Fruit fly (Drosophila melanogaster) whole organism, embryonic: ENCODE results near the gene CG11164.
A peak's percentile ranks its signal among the peaks of the same experiment; 100 is the strongest.

Experiments
- B-H1 ChIP-seq: fragments of 200-800 bp; sonication (Bioruptor generic); IDR thresholded peaks from 3 replicates; pipeline ENCODE4 v1.3.6; 2022; ENCODE audit warnings: missing biosample characterization, missing genetic modification characterization
- CG10321 ChIP-seq: fragments of 200-800 bp; sonication (Bioruptor generic); IDR thresholded peaks from 2 replicates; pipeline ENCODE4 v1.3.6; 2022; ENCODE audit warnings: missing biosample characterization, missing genetic modification characterization
- CG10366 ChIP-seq: fragments of 200-800 bp; sonication (Bioruptor generic); IDR thresholded peaks from 2 replicates; pipeline ENCODE4 v1.3.6; 2022; ENCODE audit warnings: missing biosample characterization, missing genetic modification characterization
- CG10654 ChIP-seq: fragments of 200-800 bp; sonication (Bioruptor generic); optimal IDR thresholded peaks from 2 replicates; lab custom pipeline; 2016; ENCODE audit warnings: missing biosample characterization, missing genetic modification characterization
- CG12769 ChIP-seq: fragments of 200-800 bp; sonication (Bioruptor generic); optimal IDR thresholded peaks from 2 replicates; lab custom pipeline; 2019; ENCODE audit warnings: missing biosample characterization, mild to moderate bottlenecking, missing genetic modification characterization, moderate library complexity
- CG13123 ChIP-seq: fragments of 200-800 bp; sonication (Bioruptor generic); optimal IDR thresholded peaks from 2 replicates; lab custom pipeline; 2016; ENCODE audit warnings: missing biosample characterization, missing genetic modification characterization
- CG15514 ChIP-seq: fragments of 200-800 bp; sonication (Bioruptor generic); optimal IDR thresholded peaks from 3 replicates; lab custom pipeline; 2017; ENCODE audit warnings: missing biosample characterization, missing genetic modification characterization, mild to moderate bottlenecking, moderate library complexity, missing genetic modification reagents
- CG15696 ChIP-seq: fragments of 200-800 bp; sonication (Bioruptor generic); optimal IDR thresholded peaks from 2 replicates; lab custom pipeline; 2019; ENCODE audit warnings: missing biosample characterization, mild to moderate bottlenecking, missing genetic modification characterization, moderate library complexity
- CG1647 ChIP-seq: fragments of 200-800 bp; sonication (Bioruptor generic); optimal IDR thresholded peaks from 3 replicates; lab custom pipeline; 2016; ENCODE audit warnings: missing biosample characterization, missing genetic modification characterization
- CG16779 ChIP-seq: fragments of 200-800 bp; sonication (Bioruptor generic); IDR thresholded peaks from 2 replicates; pipeline ENCODE4 v1.3.6; 2022; ENCODE audit warnings: missing biosample characterization, missing genetic modification characterization
- CG17385 ChIP-seq: fragments of 200-800 bp; sonication (Bioruptor generic); optimal IDR thresholded peaks from 3 replicates; lab custom pipeline; 2018; ENCODE audit warnings: missing biosample characterization, mild to moderate bottlenecking, missing genetic modification characterization
- CG2129 ChIP-seq: fragments of 200-800 bp; sonication (Bioruptor generic); IDR thresholded peaks from 2 replicates; pipeline ENCODE4 v1.3.6; 2022; ENCODE audit warnings: missing biosample characterization, missing genetic modification characterization; ENCODE audit not compliant: partially characterized antibody
- CG30020 ChIP-seq: fragments of 200-800 bp; optimal IDR thresholded peaks from 2 replicates; lab custom pipeline; 2019; ENCODE audit warnings: missing biosample characterization, mild to moderate bottlenecking, missing genetic modification characterization, moderate library complexity
- CG6689 ChIP-seq: fragments of 200-800 bp; sonication (Bioruptor generic); IDR thresholded peaks from 2 replicates; pipeline ENCODE4 v1.3.6; 2022; ENCODE audit warnings: missing biosample characterization, missing genetic modification characterization
- CG6791 ChIP-seq: fragments of 200-800 bp; sonication (Bioruptor generic); IDR thresholded peaks from 3 replicates; pipeline ENCODE4 v1.3.6; 2022; ENCODE audit warnings: missing biosample characterization, missing genetic modification characterization; ENCODE audit not compliant: partially characterized antibody
- CG7372 ChIP-seq: fragments of 200-800 bp; sonication (Bioruptor generic); IDR thresholded peaks from 2 replicates; pipeline ENCODE4 v1.3.6; 2022; ENCODE audit warnings: missing biosample characterization, missing genetic modification characterization
- CG8388 ChIP-seq: fragments of 200-800 bp; sonication (Bioruptor generic); optimal IDR thresholded peaks from 2 replicates; lab custom pipeline; 2019; ENCODE audit warnings: missing biosample characterization, mild to moderate bottlenecking, missing genetic modification characterization, moderate library complexity
- CG8478 ChIP-seq: fragments of >200 bp; optimal IDR thresholded peaks from 2 replicates; lab custom pipeline; 2018
- CHES-1-like ChIP-seq: fragments of 200-800 bp; sonication (Bioruptor generic); optimal IDR thresholded peaks from 2 replicates; lab custom pipeline; 2016; ENCODE audit warnings: missing biosample characterization, missing genetic modification characterization
- Chrac-16 ChIP-seq: fragments of 200-800 bp; sonication (Bioruptor generic); optimal IDR thresholded peaks from 3 replicates; lab custom pipeline; 2016; ENCODE audit warnings: missing biosample characterization, missing genetic modification characterization
- CoRest ChIP-seq: fragments of 200-800 bp; sonication (Bioruptor generic); optimal IDR thresholded peaks from 3 replicates; lab custom pipeline; 2018; ENCODE audit warnings: missing biosample characterization, mild to moderate bottlenecking, missing genetic modification characterization, moderate library complexity
- CrebB ChIP-seq: fragments of 200-800 bp; sonication (Bioruptor generic); optimal IDR thresholded peaks from 3 replicates; lab custom pipeline; 2018; ENCODE audit warnings: missing biosample characterization, mild to moderate bottlenecking, missing genetic modification characterization
- HLHmδ ChIP-seq: fragments of 200-800 bp; sonication (Bioruptor generic); optimal IDR thresholded peaks from 2 replicates; lab custom pipeline; 2018; ENCODE audit warnings: missing biosample characterization, mild to moderate bottlenecking, missing genetic modification characterization, moderate library complexity
- MESR4 ChIP-seq: fragments of 200-800 bp; sonication (Bioruptor generic); optimal IDR thresholded peaks from 2 replicates; lab custom pipeline; 2018; ENCODE audit warnings: missing biosample characterization, mild to moderate bottlenecking, missing genetic modification characterization, moderate library complexity
- Mrtf ChIP-seq: fragments of 200-800 bp; sonication (Bioruptor generic); IDR thresholded peaks from 3 replicates; pipeline ENCODE4 v1.3.6; 2022; ENCODE audit warnings: missing biosample characterization, missing genetic modification characterization
- Myb ChIP-seq: fragments of 200-800 bp; sonication (Bioruptor generic); optimal IDR thresholded peaks from 2 replicates; lab custom pipeline; 2016; ENCODE audit warnings: missing biosample characterization, missing genetic modification characterization
- NC2β ChIP-seq: fragments of 200-800 bp; sonication (Bioruptor generic); optimal IDR thresholded peaks from 2 replicates; lab custom pipeline; 2016; ENCODE audit warnings: missing biosample characterization, missing genetic modification characterization
- Pdp1 ChIP-seq, 2 experiments: fragments of 200-800 bp; sonication (Bioruptor generic); optimal IDR thresholded peaks; 3 replicates each; lab custom pipeline; 2016; ENCODE audit warnings: missing biosample characterization in 2 of 2, missing genetic modification characterization in 2 of 2, mild to moderate bottlenecking in 1 of 2, moderate library complexity in 1 of 2
- Sry-δ ChIP-seq: fragments of 200-800 bp; sonication (Bioruptor generic); optimal IDR thresholded peaks from 2 replicates; lab custom pipeline; 2016; ENCODE audit warnings: missing biosample characterization, missing genetic modification characterization
- ap ChIP-seq: fragments of 200-800 bp; sonication (Bioruptor generic); IDR thresholded peaks from 2 replicates; pipeline ENCODE4 v1.3.6; 2022; ENCODE audit warnings: missing biosample characterization, missing genetic modification characterization
- btn ChIP-seq: fragments of 200-800 bp; sonication (Bioruptor generic); optimal IDR thresholded peaks from 2 replicates; lab custom pipeline; 2016; ENCODE audit warnings: missing biosample characterization, missing genetic modification characterization
- da ChIP-seq: fragments of 200-800 bp; sonication (Bioruptor generic); optimal IDR thresholded peaks from 2 replicates; lab custom pipeline; 2016; ENCODE audit warnings: missing biosample characterization, missing genetic modification characterization
- exex ChIP-seq: fragments of 200-800 bp; sonication (Bioruptor generic); optimal IDR thresholded peaks from 4 replicates; lab custom pipeline; 2018; ENCODE audit warnings: missing biosample characterization, mild to moderate bottlenecking, missing genetic modification characterization, moderate library complexity
- fd64A ChIP-seq: fragments of 200-800 bp; sonication (Bioruptor generic); optimal IDR thresholded peaks from 3 replicates; lab custom pipeline; 2018; ENCODE audit warnings: missing biosample characterization, mild to moderate bottlenecking, missing genetic modification characterization
- gt ChIP-seq: fragments of 200-800 bp; sonication (Bioruptor generic); IDR thresholded peaks from 2 replicates; pipeline ENCODE4 v1.3.6; 2022; ENCODE audit warnings: missing biosample characterization, missing genetic modification characterization
- hkb ChIP-seq, 2 experiments: fragments of 200-800 bp in 1 of 2; fragments of >200 bp in 1 of 2; sonication (Bioruptor generic) in 1 of 2; IDR thresholded peaks in 1 of 2; optimal IDR thresholded peaks in 1 of 2; 2 replicates each; pipeline versions ENCODE4 v1.3.6 to Lab custom; 2017 to 2022; ENCODE audit warnings: missing biosample characterization in 1 of 2, missing genetic modification characterization in 1 of 2
- ind ChIP-seq: fragments of 200-800 bp; sonication (Bioruptor generic); optimal IDR thresholded peaks from 3 replicates; lab custom pipeline; 2016; ENCODE audit warnings: missing biosample characterization, missing genetic modification characterization
- knrl ChIP-seq: fragments of 200-800 bp; sonication (Bioruptor generic); IDR thresholded peaks from 3 replicates; pipeline ENCODE4 v1.3.6; 2022; ENCODE audit warnings: missing biosample characterization, missing genetic modification characterization; ENCODE audit not compliant: partially characterized antibody
- lab ChIP-seq: fragments of 200-800 bp; sonication (Bioruptor generic); optimal IDR thresholded peaks from 3 replicates; lab custom pipeline; 2017; ENCODE audit warnings: missing biosample characterization, missing genetic modification characterization, mild to moderate bottlenecking, moderate library complexity, missing genetic modification reagents
- pho ChIP-seq: fragments of 200-800 bp; sonication (Bioruptor generic); optimal IDR thresholded peaks from 2 replicates; lab custom pipeline; 2016; ENCODE audit warnings: missing biosample characterization, missing genetic modification characterization
- prd ChIP-seq, 3 experiments: fragments of >200 bp in 2 of 3; fragments of 200-800 bp in 1 of 3; sonication (Bioruptor generic) in 1 of 3; optimal IDR thresholded peaks in 2 of 3; IDR thresholded peaks in 1 of 3; 2 replicates in 2 of 3; 3 replicates in 1 of 3; pipeline versions ENCODE4 v1.3.6 to Lab custom; 2017 to 2022; ENCODE audit warnings: missing biosample characterization in 1 of 3, missing genetic modification characterization in 1 of 3
- run ChIP-seq: fragments of 200-800 bp; sonication (Bioruptor generic); optimal IDR thresholded peaks from 3 replicates; lab custom pipeline; 2018; ENCODE audit warnings: missing biosample characterization, mild to moderate bottlenecking, missing genetic modification characterization
- schlank ChIP-seq: fragments of 200-800 bp; sonication (Bioruptor generic); optimal IDR thresholded peaks from 2 replicates; lab custom pipeline; 2018; ENCODE audit warnings: missing biosample characterization, mild to moderate bottlenecking, missing genetic modification characterization
- sens ChIP-seq: fragments of 200-800 bp; sonication (Bioruptor generic); peaks from one replicate; lab custom pipeline; 2016; ENCODE audit warnings: missing biosample characterization, missing genetic modification characterization
- sug ChIP-seq: fragments of 200-800 bp; optimal IDR thresholded peaks from 2 replicates; lab custom pipeline; 2019; ENCODE audit warnings: missing biosample characterization, mild to moderate bottlenecking, missing genetic modification characterization, moderate library complexity
- tio ChIP-seq: fragments of 200-800 bp; sonication (Bioruptor generic); optimal IDR thresholded peaks from 2 replicates; lab custom pipeline; 2017; ENCODE audit warnings: missing biosample characterization, missing genetic modification characterization, inconsistent platforms
- tup ChIP-seq: fragments of 200-800 bp; sonication (Bioruptor generic); optimal IDR thresholded peaks from 2 replicates; lab custom pipeline; 2016; ENCODE audit warnings: missing biosample characterization, mild to moderate bottlenecking, missing genetic modification characterization, moderate library complexity
- tx ChIP-seq: fragments of 200-800 bp; sonication (Bioruptor generic); optimal IDR thresholded peaks from 2 replicates; lab custom pipeline; 2016; ENCODE audit warnings: missing biosample characterization, missing genetic modification characterization
- zf30C ChIP-seq: fragments of 200-800 bp; sonication (Bioruptor generic); optimal IDR thresholded peaks from 3 replicates; lab custom pipeline; 2018; ENCODE audit warnings: missing biosample characterization, mild to moderate bottlenecking, missing genetic modification characterization
- zfh1 ChIP-seq: fragments of 200-800 bp; sonication (Bioruptor generic); IDR thresholded peaks from 3 replicates; pipeline ENCODE4 v1.3.6; 2022; ENCODE audit warnings: missing biosample characterization, missing genetic modification characterization

Gene CG11164

dm6 chrX:13626579-13626894 lies 41.3 kb upstream of the CG11164 start (continued):
- TF ChIP-seq exex (tag; lab: Kevin White, UChicago) (peak; percentile 46), Sry-δ (GFP tag; lab: Kevin White, UChicago) (peak; percentile 23), pho (peak; percentile 77), CG10321 (GFP tag; lab: Robert Waterston, UW) (no peak), CG2129 (GFP tag; lab: Robert Waterston, UW) (no peak), zf30C (GFP tag; lab: Kevin White, UChicago) (no peak), Pdp1 (GFP tag; optimal IDR thresholded peaks at IDR 0.05; lab: Kevin White, UChicago) (peak; percentile 75 to 77), tup (GFP tag; lab: Kevin White, UChicago) (no peak), CG7372 (peak; percentile 72), B-H1 (peak; percentile 64), Mrtf (peak; percentile 68; the same call in 2 of the 3 replicates), hkb (optimal IDR thresholded peaks at IDR 0.05; lab: Kevin White, UChicago) (no peak), hkb (GFP tag; IDR thresholded peaks at IDR 0.05; lab: Robert Waterston, UW) (peak; percentile 64), MESR4 (GFP tag; lab: Kevin White, UChicago) (no peak), ap (GFP tag; lab: Robert Waterston, UW) (peak; percentile 48), CrebB (tag; lab: Kevin White, UChicago) (peak; percentile 59), HLHmδ (GFP tag; lab: Kevin White, UChicago) (peak; percentile 4), fd64A (GFP tag; lab: Kevin White, UChicago) (no peak), lab (GFP tag; lab: Kevin White, UChicago) (peak; percentile 88), CG10654 (GFP tag; lab: Kevin White, UChicago) (peak; percentile 58), CG15514 (GFP tag; lab: Kevin White, UChicago) (peak; percentile 69), CG8388 (peak; percentile 55), Myb (GFP tag; lab: Kevin White, UChicago) (peak; percentile 67), sug (tag; lab: Kevin White, UChicago) (peak; percentile 66), tx (peak; percentile 73), da (peak; percentile 23), btn (GFP tag; lab: Kevin White, UChicago) (no peak), CG30020 (no peak), CoRest (tag; lab: Kevin White, UChicago) (peak; percentile 87), CG10366 (GFP tag; lab: Robert Waterston, UW) (peak; percentile 64), CG1647 (GFP tag; lab: Kevin White, UChicago) (peak; percentile 71), CG17385 (peak; percentile 78), CG8478 (lab: Kevin White, UChicago) (no peak), Chrac-16 (GFP tag; lab: Kevin White, UChicago) (peak; percentile 74), prd (optimal IDR thresholded peaks at IDR 0.05; lab: Kevin White, UChicago) (no peak), prd (GFP tag; IDR thresholded peaks at IDR 0.05; lab: Robert Waterston, UW) (peak; percentile 82), CG6689 (GFP tag; lab: Robert Waterston, UW) (peak; percentile 77), CG6791 (no peak), gt (GFP tag; lab: Robert Waterston, UW) (no peak), CG12769 (tag; lab: Kevin White, UChicago) (peak; percentile 53), CG16779 (GFP tag; lab: Robert Waterston, UW) (0 out of 2 replicates have a peak, but pooled peaks have one; percentile 28), CG15696 (tag; lab: Kevin White, UChicago) (peak; percentile 29), CG13123 (GFP tag; lab: Kevin White, UChicago) (peak; percentile 8), tio (GFP tag; lab: Kevin White, UChicago) (no peak), knrl (GFP tag; lab: Robert Waterston, UW) (no peak), schlank (tag; lab: Kevin White, UChicago) (peak; percentile 50), run (tag; lab: Kevin White, UChicago) (peak; percentile 38), NC2β (GFP tag; lab: Kevin White, UChicago) (peak; percentile 71), sens (GFP tag; lab: Kevin White, UChicago) (peak; percentile 93), CHES-1-like (GFP tag; lab: Kevin White, UChicago) (peak; percentile 76), ind (GFP tag; lab: Kevin White, UChicago) (peak; percentile 82), zfh1 (GFP tag; lab: Robert Waterston, UW) (peak; percentile 56; the same call in 2 of the 3 replicates)
